Worm (Caenorhabditis elegans) whole organism, L1 larva: ENCODE data around the gene faah-1.

Experiments used
- C04F5.9 ChIP-seq: sonication (generic microtip); optimal IDR thresholded peaks from 2 replicates; lab custom pipeline; 2016; ENCODE audit warnings: missing genetic modification characterization, missing compliant biosample characterization
- C34B4.2 ChIP-seq: sonication (generic microtip); optimal IDR thresholded peaks from 2 replicates; lab custom pipeline; 2017; ENCODE audit warnings: mild to moderate bottlenecking, missing genetic modification characterization, missing compliant biosample characterization
- Y116A8C.19 ChIP-seq: sonication (generic microtip); optimal IDR thresholded peaks from 2 replicates; lab custom pipeline; 2016; ENCODE audit warnings: missing compliant biosample characterization, missing genetic modification characterization, borderline replicate concordance
- aha-1 ChIP-seq: fragments of 150-350 bp; optimal IDR thresholded peaks from 2 replicates; lab custom pipeline; 2014; ENCODE audit warnings: missing biosample characterization, missing genetic modification characterization
- alr-1 ChIP-seq: fragments of 200-800 bp; sonication (Bioruptor generic); optimal IDR thresholded peaks from 2 replicates; lab custom pipeline; 2018; ENCODE audit warnings: borderline replicate concordance, mild to moderate bottlenecking, missing genetic modification characterization, missing compliant biosample characterization
- ama-1 ChIP-seq: fragments of 150-350 bp; optimal IDR thresholded peaks from 2 replicates; lab custom pipeline; 2014
- blmp-1 ChIP-seq: fragments of 150-350 bp; optimal IDR thresholded peaks from 2 replicates; lab custom pipeline; 2014; ENCODE audit warnings: missing biosample characterization, missing genetic modification characterization
- ceh-63 ChIP-seq: fragments of 200-800 bp; sonication (Bioruptor generic); optimal IDR thresholded peaks from 2 replicates; lab custom pipeline; 2018; ENCODE audit warnings: mild to moderate bottlenecking, missing genetic modification characterization, missing compliant biosample characterization
- ceh-82 ChIP-seq, 3 experiments: fragments of 150-350 bp in 1 of 3; sonication (generic microtip) in 2 of 3; optimal IDR thresholded peaks; 2 replicates each; lab custom pipeline; 2014 to 2017; ENCODE audit warnings: missing biosample characterization in 3 of 3, missing genetic modification characterization in 3 of 3
- ceh-88 ChIP-seq: fragments of 200-800 bp; sonication (Bioruptor generic); IDR thresholded peaks from 2 replicates; pipeline ENCODE4 v1.3.6; 2022; ENCODE audit warnings: missing genetic modification characterization, missing compliant biosample characterization
- dsc-1 ChIP-seq: sonication (generic microtip); optimal IDR thresholded peaks from 2 replicates; lab custom pipeline; 2016; ENCODE audit warnings: mild to moderate bottlenecking, missing genetic modification characterization, missing compliant biosample characterization
- efl-3 ChIP-seq: fragments of 200-800 bp; sonication (Bioruptor generic); optimal IDR thresholded peaks from 2 replicates; lab custom pipeline; 2018; ENCODE audit warnings: mild to moderate bottlenecking, missing genetic modification characterization, missing compliant biosample characterization
- egl-13 ChIP-seq: sonication (generic microtip); optimal IDR thresholded peaks from 2 replicates; lab custom pipeline; 2016; ENCODE audit warnings: missing genotype, missing genetic modification reagents, missing genetic modification characterization, missing compliant biosample characterization
- elt-2 ChIP-seq: sonication (generic microtip); optimal IDR thresholded peaks from 2 replicates; lab custom pipeline; 2016; ENCODE audit warnings: missing genetic modification characterization, mild to moderate bottlenecking, inconsistent platforms, missing compliant biosample characterization, missing genetic modification reagents
- ets-5 ChIP-seq: fragments of 200-800 bp; sonication (Bioruptor generic); IDR thresholded peaks from 2 replicates; pipeline ENCODE4 v1.3.6; 2022; ENCODE audit warnings: missing genetic modification characterization, missing compliant biosample characterization
- fkh-10 ChIP-seq: sonication (generic microtip); optimal IDR thresholded peaks from 2 replicates; lab custom pipeline; 2017; ENCODE audit warnings: missing biosample characterization, missing genetic modification reagents, missing genetic modification characterization
- fkh-4 ChIP-seq: sonication (generic microtip); optimal IDR thresholded peaks from 2 replicates; lab custom pipeline; 2016; ENCODE audit warnings: missing compliant biosample characterization, missing genetic modification characterization, borderline replicate concordance
- fkh-8 ChIP-seq: sonication (generic microtip); optimal IDR thresholded peaks from 2 replicates; lab custom pipeline; 2016; ENCODE audit warnings: mild to moderate bottlenecking, missing genetic modification characterization, missing compliant biosample characterization
- hlh-4 ChIP-seq: sonication (generic microtip); optimal IDR thresholded peaks from 2 replicates; lab custom pipeline; 2016; ENCODE audit warnings: mild to moderate bottlenecking, missing genetic modification characterization, missing compliant biosample characterization
- hpl-2 ChIP-seq: fragments of 150-350 bp; optimal IDR thresholded peaks from 2 replicates; lab custom pipeline; 2014; ENCODE audit warnings: missing biosample characterization, missing genetic modification reagents, missing genetic modification characterization
- isw-1 ChIP-seq: fragments of 200-800 bp; sonication (Bioruptor generic); IDR thresholded peaks from 2 replicates; pipeline ENCODE4 v1.3.6; 2022; ENCODE audit warnings: missing genetic modification characterization, missing compliant biosample characterization
- jun-1 ChIP-seq: fragments of 150-350 bp; optimal IDR thresholded peaks from 2 replicates; lab custom pipeline; 2014; ENCODE audit warnings: missing biosample characterization, missing genetic modification reagents, missing genetic modification characterization
- lin-15B ChIP-seq: fragments of 150-350 bp; sonication (generic microtip); optimal IDR thresholded peaks from 3 replicates; lab custom pipeline; 2014; ENCODE audit warnings: missing biosample characterization, missing genetic modification characterization
- lin-35 ChIP-seq, 2 experiments: fragments of 150-350 bp; optimal IDR thresholded peaks; 2 replicates each; lab custom pipeline; 2014; ENCODE audit warnings: missing biosample characterization in 2 of 2, missing genetic modification characterization in 2 of 2, missing genetic modification reagents in 2 of 2
- lin-39 ChIP-seq: fragments of 150-350 bp; optimal IDR thresholded peaks from 2 replicates; lab custom pipeline; 2014; ENCODE audit warnings: missing biosample characterization, missing genetic modification reagents, missing genetic modification characterization
- lir-3 ChIP-seq: sonication (generic microtip); optimal IDR thresholded peaks from 2 replicates; lab custom pipeline; 2016; ENCODE audit warnings: mild to moderate bottlenecking, missing genetic modification characterization, moderate library complexity, missing compliant biosample characterization; ENCODE audit not compliant: poor library complexity
- lsy-2 ChIP-seq, 2 experiments: fragments of 150-350 bp; optimal IDR thresholded peaks; 2 replicates each; lab custom pipeline; 2014; ENCODE audit warnings: missing biosample characterization in 2 of 2, missing genetic modification characterization in 2 of 2
- mep-1 ChIP-seq: fragments of 150-350 bp; optimal IDR thresholded peaks from 2 replicates; lab custom pipeline; 2014; ENCODE audit warnings: missing biosample characterization, missing genetic modification characterization
- nhr-11 ChIP-seq: fragments of 150-350 bp; optimal IDR thresholded peaks from 2 replicates; lab custom pipeline; 2014; ENCODE audit warnings: missing biosample characterization, missing genetic modification characterization
- nhr-19 ChIP-seq: fragments of 200-800 bp; sonication (Bioruptor generic); conservative IDR thresholded peaks from 2 replicates; pipeline ENCODE4 v1.3.6; 2022; ENCODE audit warnings: missing genetic modification characterization, missing compliant biosample characterization
- nhr-20 ChIP-seq: sonication (generic microtip); optimal IDR thresholded peaks from 2 replicates; lab custom pipeline; 2016; ENCODE audit warnings: mild to moderate bottlenecking, missing genetic modification characterization, missing compliant biosample characterization
- nhr-47 ChIP-seq: sonication (generic microtip); optimal IDR thresholded peaks from 2 replicates; lab custom pipeline; 2016; ENCODE audit warnings: mild to moderate bottlenecking, missing genetic modification characterization, moderate library complexity, missing compliant biosample characterization
- nhr-71 ChIP-seq: sonication (generic microtip); optimal IDR thresholded peaks from 2 replicates; lab custom pipeline; 2016; ENCODE audit warnings: mild to moderate bottlenecking, missing genetic modification characterization, moderate library complexity, missing compliant biosample characterization
- nhr-76 ChIP-seq: sonication (generic microtip); optimal IDR thresholded peaks from 2 replicates; lab custom pipeline; 2017; ENCODE audit warnings: missing biosample characterization, missing genetic modification characterization
- nhr-90 ChIP-seq: sonication (generic microtip); optimal IDR thresholded peaks from 2 replicates; lab custom pipeline; 2016; ENCODE audit warnings: mild to moderate bottlenecking, missing genetic modification characterization, missing compliant biosample characterization; ENCODE audit not compliant: poor library complexity
- pag-3 ChIP-seq: sonication (generic microtip); optimal IDR thresholded peaks from 2 replicates; lab custom pipeline; 2017; ENCODE audit warnings: missing genetic modification characterization, mild to moderate bottlenecking, missing compliant biosample characterization, antibody characterized with exemption, borderline replicate concordance; ENCODE audit not compliant: insufficient read depth
- pqm-1 ChIP-seq: sonication (generic microtip); optimal IDR thresholded peaks from 3 replicates; lab custom pipeline; 2017; ENCODE audit warnings: missing biosample characterization, missing genetic modification characterization
- skn-1 ChIP-seq: fragments of 150-350 bp; optimal IDR thresholded peaks from 2 replicates; lab custom pipeline; 2014; ENCODE audit warnings: missing biosample characterization, missing genetic modification characterization
- snpc-4 ChIP-seq: fragments of 150-350 bp; optimal IDR thresholded peaks from 2 replicates; lab custom pipeline; 2014; ENCODE audit warnings: missing biosample characterization, missing genetic modification characterization
- snu-23 ChIP-seq: sonication (generic microtip); optimal IDR thresholded peaks from 2 replicates; lab custom pipeline; 2016; ENCODE audit warnings: missing genetic modification characterization, missing compliant biosample characterization
- swsn-7 ChIP-seq: sonication (generic microtip); optimal IDR thresholded peaks from 2 replicates; lab custom pipeline; 2016; ENCODE audit warnings: missing genetic modification characterization, missing compliant biosample characterization
- unc-130 ChIP-seq: fragments of 150-350 bp; optimal IDR thresholded peaks from 2 replicates; lab custom pipeline; 2017; ENCODE audit warnings: missing biosample characterization, missing genetic modification characterization, inconsistent platforms
- unc-30 ChIP-seq: sonication (generic microtip); optimal IDR thresholded peaks from 2 replicates; lab custom pipeline; 2017; ENCODE audit warnings: missing biosample characterization, missing genetic modification characterization
- unc-62 ChIP-seq: fragments of 150-350 bp; optimal IDR thresholded peaks from 2 replicates; lab custom pipeline; 2014; ENCODE audit warnings: missing biosample characterization, missing genetic modification reagents, missing genetic modification characterization
- unc-86 ChIP-seq: sonication (generic microtip); optimal IDR thresholded peaks from 2 replicates; lab custom pipeline; 2016; ENCODE audit warnings: missing genetic modification characterization, missing compliant biosample characterization
- unc-98 ChIP-seq: fragments of 200-800 bp; sonication (Bioruptor generic); IDR thresholded peaks from 2 replicates; pipeline ENCODE4 v1.3.6; 2022; ENCODE audit warnings: missing genetic modification characterization, missing compliant biosample characterization
- xbp-1 ChIP-seq: sonication (generic microtip); optimal IDR thresholded peaks from 2 replicates; lab custom pipeline; 2016; ENCODE audit warnings: missing genetic modification characterization, missing compliant biosample characterization
- ztf-11 ChIP-seq, 2 experiments: sonication (generic microtip); optimal IDR thresholded peaks; 2 replicates each; lab custom pipeline; 2016 to 2017; ENCODE audit warnings: missing genetic modification characterization in 2 of 2, missing biosample characterization in 1 of 2, missing compliant biosample characterization in 1 of 2
- ztf-4 ChIP-seq: fragments of 150-350 bp; optimal IDR thresholded peaks from 2 replicates; lab custom pipeline; 2014; ENCODE audit warnings: missing biosample characterization, missing genetic modification characterization

faah-1 gene

DNA sequence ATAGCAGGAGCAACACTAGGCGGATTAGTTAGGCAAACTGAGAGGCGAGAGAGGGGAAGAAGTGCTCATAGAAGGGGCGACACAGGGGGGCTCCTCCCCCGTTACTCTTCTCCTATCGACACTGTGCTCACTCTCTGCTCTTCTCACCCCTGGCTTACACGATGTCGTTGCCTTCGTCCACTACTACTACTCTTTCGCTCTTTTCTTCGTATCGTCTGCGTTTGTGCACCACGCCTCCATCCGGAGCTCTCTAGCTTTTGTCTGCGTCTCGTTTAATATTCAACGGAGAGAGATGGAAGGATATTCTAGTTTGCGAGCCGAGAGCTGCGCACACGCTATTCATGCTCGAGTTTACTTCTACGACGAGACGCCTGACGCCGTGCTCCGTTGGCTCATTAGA, 24.1 kb downstream of the faah-1 start (continued):
- no peak for TF ChIP-seq C04F5.9 (tag; lab: Kevin White, UChicago)
- no peak for TF ChIP-seq ztf-4 (tag; lab: Kevin White, UChicago)
- TF ChIP-seq ceh-82 (tag; optimal IDR thresholded peaks at IDR 0.05; lab: Kevin White, UChicago) = peak in 2 of 3 experiments; percentile 30 to 69
- TF ChIP-seq nhr-90 (tag; lab: Kevin White, UChicago) = no peak
- TF ChIP-seq mep-1 (tag; lab: Kevin White, UChicago) = peak; percentile 46
- no peak for TF ChIP-seq hpl-2 (GFP tag; lab: Kevin White, UChicago)
- TF ChIP-seq nhr-71 (tag; lab: Kevin White, UChicago) = peak; percentile 64
- no peak for TF ChIP-seq fkh-4 (tag; lab: Kevin White, UChicago)
- peak; percentile 20 for TF ChIP-seq xbp-1 (tag; lab: Kevin White, UChicago)
- TF ChIP-seq efl-3 (GFP tag; lab: Kevin White, UChicago) = no peak
- TF ChIP-seq snu-23 (GFP tag; lab: Kevin White, UChicago) = peak; percentile 41
- TF ChIP-seq unc-98 (GFP tag; lab: Robert Waterston, UW) = no peak
- TF ChIP-seq nhr-19 (GFP tag; lab: Robert Waterston, UW) = no peak
- TF ChIP-seq dsc-1 (tag; lab: Kevin White, UChicago) = peak; percentile 36
- TF ChIP-seq nhr-47 (tag; lab: Kevin White, UChicago) = peak; percentile 64
- TF ChIP-seq fkh-8 (tag; lab: Kevin White, UChicago) = peak; percentile 92
- peak in 1 of 2 experiments; percentile 31 for TF ChIP-seq lin-35 (GFP tag; optimal IDR thresholded peaks at IDR 0.05; lab: Kevin White, UChicago)
- TF ChIP-seq jun-1 (tag; lab: Kevin White, UChicago) = peak; percentile 22
- no peak for TF ChIP-seq lin-39
- no peak for TF ChIP-seq hlh-4 (tag; lab: Kevin White, UChicago)
- no peak for TF ChIP-seq pag-3 (tag; lab: Kevin White, UChicago)
- peak; percentile 42 for TF ChIP-seq skn-1 (tag; lab: Kevin White, UChicago)
- TF ChIP-seq ztf-11 (tag; optimal IDR thresholded peaks at IDR 0.05; lab: Kevin White, UChicago) = no peak
- TF ChIP-seq unc-86 (tag; lab: Kevin White, UChicago) = peak; percentile 59
- peak; percentile 65 for TF ChIP-seq swsn-7
- no peak for TF ChIP-seq unc-30 (tag; lab: Kevin White, UChicago)
- no peak for TF ChIP-seq ama-1 (lab: Kevin White, UChicago)
- peak; percentile 33 for TF ChIP-seq ceh-63 (GFP tag; lab: Kevin White, UChicago)
- TF ChIP-seq nhr-20 (tag; lab: Kevin White, UChicago) = peak; percentile 41
- no peak for TF ChIP-seq snpc-4
- TF ChIP-seq nhr-76 (tag; lab: Kevin White, UChicago) = no peak
- TF ChIP-seq unc-62 = no peak
- no peak for TF ChIP-seq pqm-1 (tag; lab: Kevin White, UChicago)
- TF ChIP-seq aha-1 (tag; lab: Kevin White, UChicago) = no peak
- no peak for TF ChIP-seq ets-5 (GFP tag; lab: Robert Waterston, UW)
- no peak for TF ChIP-seq unc-130 (tag; lab: Kevin White, UChicago)
- no peak for TF ChIP-seq elt-2 (tag; lab: Kevin White, UChicago)
- peak; percentile 45; the same call in 1 of the 2 replicates for TF ChIP-seq isw-1 (GFP tag; lab: Robert Waterston, UW)
- no peak for TF ChIP-seq C34B4.2 (tag; lab: Kevin White, UChicago)
- no peak for TF ChIP-seq ceh-88 (GFP tag; lab: Robert Waterston, UW)
- peak; percentile 60 for TF ChIP-seq egl-13 (tag; lab: Kevin White, UChicago)
- no peak for TF ChIP-seq lin-15B (tag; lab: Kevin White, UChicago)
- peak; percentile 87 for TF ChIP-seq fkh-10 (GFP tag; lab: Kevin White, UChicago)
- TF ChIP-seq blmp-1 (tag; lab: Kevin White, UChicago) = no peak
- TF ChIP-seq nhr-11 (tag; lab: Kevin White, UChicago) = no peak
- no peak for TF ChIP-seq Y116A8C.19
- no peak for TF ChIP-seq lir-3 (tag; lab: Kevin White, UChicago)
- TF ChIP-seq alr-1 (tag; lab: Kevin White, UChicago) = no peak
- TF ChIP-seq lsy-2 (tag; optimal IDR thresholded peaks at IDR 0.05; lab: Kevin White, UChicago) = peak; percentile 9 to 35
